Worm (Caenorhabditis elegans) whole organism, L4 larva: ENCODE data around the gene pptr-2.

ENCODE experiments used
- T20F7.1 ChIP-seq: fragments of 200-800 bp; sonication (Bioruptor generic); optimal IDR thresholded peaks from 2 replicates; lab custom pipeline; 2018; ENCODE audit warnings: mild to moderate bottlenecking, missing genetic modification characterization, missing compliant biosample characterization
- ceh-82 ChIP-seq: sonication (generic microtip); optimal IDR thresholded peaks from 2 replicates; lab custom pipeline; 2017; ENCODE audit warnings: missing biosample characterization, missing genetic modification characterization
- egl-27 ChIP-seq: sonication (generic microtip); optimal IDR thresholded peaks from 3 replicates; lab custom pipeline; 2017; ENCODE audit warnings: missing biosample characterization, missing genetic modification reagents, missing genetic modification characterization
- lim-7 ChIP-seq: fragments of 200-800 bp; sonication (Bioruptor generic); IDR thresholded peaks from 2 replicates; pipeline ENCODE4 v1.3.6; 2022; ENCODE audit warnings: missing genetic modification characterization, missing compliant biosample characterization
- lin-39 ChIP-seq: fragments of 150-350 bp; optimal IDR thresholded peaks from 2 replicates; lab custom pipeline; 2014; ENCODE audit warnings: missing biosample characterization, missing genetic modification reagents, missing genetic modification characterization
- nhr-28 ChIP-seq: fragments of 150-350 bp; optimal IDR thresholded peaks from 2 replicates; lab custom pipeline; 2014; ENCODE audit warnings: missing biosample characterization, missing genetic modification characterization

DNA sequence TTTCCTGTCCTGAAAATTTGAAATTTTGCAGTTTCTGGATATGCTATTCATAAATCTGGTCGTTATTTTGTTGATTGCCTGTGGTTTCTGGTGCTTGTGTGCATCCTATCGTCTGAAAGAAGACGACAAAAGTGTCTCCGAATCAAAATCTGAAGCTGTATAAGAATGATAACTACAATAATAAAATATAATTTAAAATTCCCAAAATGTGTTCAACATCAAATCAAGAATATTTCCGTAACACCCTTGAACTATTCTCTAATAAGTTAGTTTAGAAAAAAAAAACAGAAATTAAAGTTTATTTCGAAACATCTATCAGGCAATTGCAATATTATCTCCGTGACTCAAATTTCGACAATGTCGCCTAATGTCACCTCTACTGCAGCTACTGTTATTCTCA, 5.7 kb upstream of the pptr-2 start, which contains the start of gene C45B11.8:
- no peak for TF ChIP-seq ceh-82 (tag; lab: Kevin White, UChicago)
- TF ChIP-seq lin-39 = no peak
- no peak for TF ChIP-seq nhr-28 (tag; lab: Kevin White, UChicago)
- no peak for TF ChIP-seq lim-7 (GFP tag; lab: Robert Waterston, UW)
- TF ChIP-seq egl-27 (tag; lab: Kevin White, UChicago) = no peak
- TF ChIP-seq T20F7.1 (GFP tag; lab: Kevin White, UChicago) = no peak
